Fruit fly (Drosophila melanogaster) whole organism, wandering third instar larva: ENCODE data around the gene ksr.

ENCODE experiments used
- Myc ChIP-seq: fragments of >200 bp; optimal IDR thresholded peaks from 2 replicates; lab custom pipeline; 2017
- tai ChIP-seq: sonication (Bioruptor generic); optimal IDR thresholded peaks from 2 replicates; lab custom pipeline; 2016; ENCODE audit warnings: missing biosample characterization, missing genetic modification characterization

DNA sequence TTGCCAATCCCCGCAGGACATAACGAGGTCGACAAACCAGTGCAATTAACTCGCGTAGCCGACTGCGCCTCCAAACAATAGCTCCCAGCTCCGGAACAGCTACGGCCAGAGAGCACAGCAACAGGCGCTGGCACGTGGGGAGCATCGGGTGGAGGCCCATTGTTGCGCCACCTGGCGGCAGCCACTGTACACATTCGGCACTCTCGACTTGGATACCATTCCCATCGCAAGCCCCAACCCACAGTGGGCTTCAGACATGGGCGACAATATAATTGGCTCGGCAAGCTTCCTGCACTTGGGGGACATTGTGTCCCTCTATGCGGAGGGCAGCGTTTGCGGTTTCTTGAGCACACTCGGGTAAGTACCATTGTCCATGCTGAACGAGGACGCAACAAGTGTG is 43.9 kb upstream of the ksr start:
- TF ChIP-seq Myc (lab: Kevin White, UChicago) (no peak), tai (no peak)
